Fruit fly (Drosophila melanogaster): ENCODE results near the gene emc.
A peak's percentile ranks its signal among the peaks of the same experiment; 100 is the strongest.

The emc gene

dm6 chr3L:750614-751293 is 1.6 kb downstream of the emc start (continued):
- TF ChIP-seq Atf-2 (GFP tag; optimal IDR thresholded peaks at IDR 0.05) = no peak
- TF ChIP-seq CG7357 (GFP tag; IDR thresholded peaks at IDR 0.05) = no peak
- TF ChIP-seq CG14710 (tag; optimal IDR thresholded peaks at IDR 0.05) = no peak
- no peak for TF ChIP-seq BtbVII (GFP tag; optimal IDR thresholded peaks at IDR 0.05)
- TF ChIP-seq CG17612 (GFP tag; IDR thresholded peaks at IDR 0.05) = no peak
- TF ChIP-seq nerfin-2 (GFP tag; IDR thresholded peaks at IDR 0.05; ENCODE audit: partially characterized antibody) = no peak
- no peak for TF ChIP-seq cwo (GFP tag; optimal IDR thresholded peaks at IDR 0.05)
- TF ChIP-seq sd (tag; optimal IDR thresholded peaks at IDR 0.05) = peak; percentile 37
- TF ChIP-seq CG16863 (GFP tag; optimal IDR thresholded peaks at IDR 0.05) = no peak
- TF ChIP-seq scrt (GFP tag; optimal IDR thresholded peaks at IDR 0.05) = no peak
- peak; percentile 22; the same call in 1 of the 2 replicates for TF ChIP-seq sob (GFP tag; IDR thresholded peaks at IDR 0.05)
- peak in 1 of 2 experiments; percentile 16 for TF ChIP-seq eve (GFP tag; optimal IDR thresholded peaks at IDR 0.05)
- no peak for TF ChIP-seq CG2129 (GFP tag; IDR thresholded peaks at IDR 0.05; ENCODE audit: partially characterized antibody)
- peak; percentile 32 for TF ChIP-seq CG12769 (tag; optimal IDR thresholded peaks at IDR 0.05)
- no peak for TF ChIP-seq fd96Cb (tag; optimal IDR thresholded peaks at IDR 0.05)
- no peak for TF ChIP-seq CG13123 (GFP tag; optimal IDR thresholded peaks at IDR 0.05)
- 0 out of 3 replicates have a peak, but pooled peaks have one; percentile 8 for TF ChIP-seq CG6175 (GFP tag; IDR thresholded peaks at IDR 0.05)
- peak; percentile 26 for TF ChIP-seq Deaf1 (tag; optimal IDR thresholded peaks at IDR 0.05)
- TF ChIP-seq dan (GFP tag; IDR thresholded peaks at IDR 0.05) = no peak
- no peak for TF ChIP-seq CG4282 (GFP tag; optimal IDR thresholded peaks at IDR 0.05)
- TF ChIP-seq Poxn (GFP tag; IDR thresholded peaks at IDR 0.05) = no peak
- TF ChIP-seq kah (GFP tag; optimal IDR thresholded peaks at IDR 0.05) = no peak
- no peak for TF ChIP-seq Asciz (GFP tag; optimal IDR thresholded peaks at IDR 0.05)
- no peak for TF ChIP-seq CG32767 (GFP tag; IDR thresholded peaks at IDR 0.05)
- TF ChIP-seq CG9932 (GFP tag; IDR thresholded peaks at IDR 0.05) = no peak
- peak; percentile 21 for TF ChIP-seq CG13894 (tag; optimal IDR thresholded peaks at IDR 0.05)
- TF ChIP-seq CG15011 (GFP tag; optimal IDR thresholded peaks at IDR 0.05) = no peak
- no peak for TF ChIP-seq z (GFP tag; IDR thresholded peaks at IDR 0.05)
- TF ChIP-seq CG11695 (GFP tag; IDR thresholded peaks at IDR 0.05) = no peak
- no peak for TF ChIP-seq CG12659 (GFP tag; optimal IDR thresholded peaks at IDR 0.05)
- TF ChIP-seq pita (GFP tag; optimal IDR thresholded peaks at IDR 0.05) = no peak
- TF ChIP-seq Oli (tag; optimal IDR thresholded peaks at IDR 0.05) = no peak
- no peak for TF ChIP-seq prd (optimal IDR thresholded peaks at IDR 0.05)
- no peak for TF ChIP-seq prd (GFP tag; IDR thresholded peaks at IDR 0.05)
- TF ChIP-seq ssp (GFP tag; IDR thresholded peaks at IDR 0.05) = no peak
- TF ChIP-seq CG17328 (GFP tag; IDR thresholded peaks at IDR 0.05) = no peak
- TF ChIP-seq Usf (GFP tag; optimal IDR thresholded peaks at IDR 0.05) = no peak
- TF ChIP-seq Doc3 (GFP tag; IDR thresholded peaks at IDR 0.05; ENCODE audit: partially characterized antibody) = no peak
- TF ChIP-seq CG4707 (GFP tag; optimal IDR thresholded peaks at IDR 0.05) = no peak
- no peak for TF ChIP-seq HLH3B (GFP tag; IDR thresholded peaks at IDR 0.05)
- no peak for TF ChIP-seq row (GFP tag; IDR thresholded peaks at IDR 0.05)
- peak; percentile 50 for TF ChIP-seq cg (GFP tag; optimal IDR thresholded peaks at IDR 0.05)
- no peak for TF ChIP-seq Rx (GFP tag; IDR thresholded peaks at IDR 0.05)
- no peak for TF ChIP-seq H15 (GFP tag; IDR thresholded peaks at IDR 0.05)
- no peak for TF ChIP-seq Nf-YC (tag; optimal IDR thresholded peaks at IDR 0.05)
- TF ChIP-seq kay (GFP tag; optimal IDR thresholded peaks at IDR 0.05) = no peak
- no peak for TF ChIP-seq trh (GFP tag; optimal IDR thresholded peaks at IDR 0.05)
- peak; percentile 40 for TF ChIP-seq chm (GFP tag; IDR thresholded peaks at IDR 0.05)
- no peak for TF ChIP-seq usp (GFP tag; optimal IDR thresholded peaks at IDR 0.05)
- no peak for TF ChIP-seq CG1603 (tag; optimal IDR thresholded peaks at IDR 0.05)
- no peak for TF ChIP-seq Xbp1 (GFP tag; optimal IDR thresholded peaks at IDR 0.05)
